Worm (Caenorhabditis elegans) whole organism, L1 larva: Measurements from ENCODE around the gene mdt-4.

Experiments used
- C34B4.2 ChIP-seq: sonication (generic microtip); optimal IDR thresholded peaks from 2 replicates; lab custom pipeline; 2017; ENCODE audit warnings: mild to moderate bottlenecking, missing genetic modification characterization, missing compliant biosample characterization
- Y116A8C.19 ChIP-seq: sonication (generic microtip); optimal IDR thresholded peaks from 2 replicates; lab custom pipeline; 2016; ENCODE audit warnings: missing compliant biosample characterization, missing genetic modification characterization, borderline replicate concordance
- ama-1 ChIP-seq: fragments of 150-350 bp; optimal IDR thresholded peaks from 2 replicates; lab custom pipeline; 2014
- ceh-8 ChIP-seq: fragments of 200-800 bp; sonication (Bioruptor generic); optimal IDR thresholded peaks from 2 replicates; lab custom pipeline; 2018; ENCODE audit warnings: mild to moderate bottlenecking, missing genetic modification characterization, moderate library complexity, missing compliant biosample characterization
- dpl-1 ChIP-seq, 3 experiments: fragments of 150-350 bp in 2 of 3; sonication (generic microtip) in 1 of 3; optimal IDR thresholded peaks; 2 replicates each; lab custom pipeline; 2014 to 2017; ENCODE audit warnings: missing biosample characterization in 3 of 3, missing genetic modification characterization in 3 of 3, missing genetic modification reagents in 3 of 3
- dsc-1 ChIP-seq: sonication (generic microtip); optimal IDR thresholded peaks from 2 replicates; lab custom pipeline; 2016; ENCODE audit warnings: mild to moderate bottlenecking, missing genetic modification characterization, missing compliant biosample characterization
- efl-1 ChIP-seq, 4 experiments: fragments of 150-350 bp; optimal IDR thresholded peaks in 3 of 4; peaks in 1 of 4; 1 replicate in 1 of 4; 2 replicates in 3 of 4; lab custom pipeline; 2014; ENCODE audit warnings: missing biosample characterization in 2 of 4, missing genetic modification characterization in 2 of 4, missing genetic modification reagents in 2 of 4
- efl-3 ChIP-seq: fragments of 200-800 bp; sonication (Bioruptor generic); optimal IDR thresholded peaks from 2 replicates; lab custom pipeline; 2018; ENCODE audit warnings: mild to moderate bottlenecking, missing genetic modification characterization, missing compliant biosample characterization
- elt-2 ChIP-seq: sonication (generic microtip); optimal IDR thresholded peaks from 2 replicates; lab custom pipeline; 2016; ENCODE audit warnings: missing genetic modification characterization, mild to moderate bottlenecking, inconsistent platforms, missing compliant biosample characterization, missing genetic modification reagents
- ets-5 ChIP-seq: fragments of 200-800 bp; sonication (Bioruptor generic); IDR thresholded peaks from 2 replicates; pipeline ENCODE4 v1.3.6; 2022; ENCODE audit warnings: missing genetic modification characterization, missing compliant biosample characterization
- fkh-4 ChIP-seq: sonication (generic microtip); optimal IDR thresholded peaks from 2 replicates; lab custom pipeline; 2016; ENCODE audit warnings: missing compliant biosample characterization, missing genetic modification characterization, borderline replicate concordance
- fos-1 ChIP-seq: fragments of 150-350 bp; optimal IDR thresholded peaks from 2 replicates; lab custom pipeline; 2014; ENCODE audit warnings: missing biosample characterization, missing genetic modification characterization
- grh-1 ChIP-seq: fragments of 200-800 bp; sonication (Bioruptor generic); IDR thresholded peaks from 2 replicates; pipeline ENCODE4 v1.3.6; 2022; ENCODE audit warnings: missing genetic modification reagents, missing genetic modification characterization, missing compliant biosample characterization
- hpl-2 ChIP-seq: fragments of 150-350 bp; optimal IDR thresholded peaks from 2 replicates; lab custom pipeline; 2014; ENCODE audit warnings: missing biosample characterization, missing genetic modification reagents, missing genetic modification characterization
- isw-1 ChIP-seq: fragments of 200-800 bp; sonication (Bioruptor generic); IDR thresholded peaks from 2 replicates; pipeline ENCODE4 v1.3.6; 2022; ENCODE audit warnings: missing genetic modification characterization, missing compliant biosample characterization
- jun-1 ChIP-seq: fragments of 150-350 bp; optimal IDR thresholded peaks from 2 replicates; lab custom pipeline; 2014; ENCODE audit warnings: missing biosample characterization, missing genetic modification reagents, missing genetic modification characterization
- lin-14 ChIP-seq: fragments of 200-800 bp; sonication (Bioruptor generic); optimal IDR thresholded peaks from 2 replicates; lab custom pipeline; 2018; ENCODE audit warnings: mild to moderate bottlenecking, missing genetic modification characterization, moderate library complexity, missing compliant biosample characterization
- lin-15B ChIP-seq: fragments of 150-350 bp; sonication (generic microtip); optimal IDR thresholded peaks from 3 replicates; lab custom pipeline; 2014; ENCODE audit warnings: missing biosample characterization, missing genetic modification characterization
- lin-35 ChIP-seq, 2 experiments: fragments of 150-350 bp; optimal IDR thresholded peaks; 2 replicates each; lab custom pipeline; 2014; ENCODE audit warnings: missing biosample characterization in 2 of 2, missing genetic modification characterization in 2 of 2, missing genetic modification reagents in 2 of 2
- lin-39 ChIP-seq: fragments of 150-350 bp; optimal IDR thresholded peaks from 2 replicates; lab custom pipeline; 2014; ENCODE audit warnings: missing biosample characterization, missing genetic modification reagents, missing genetic modification characterization
- lir-3 ChIP-seq: sonication (generic microtip); optimal IDR thresholded peaks from 2 replicates; lab custom pipeline; 2016; ENCODE audit warnings: mild to moderate bottlenecking, missing genetic modification characterization, moderate library complexity, missing compliant biosample characterization; ENCODE audit not compliant: poor library complexity
- mdl-1 ChIP-seq, 2 experiments: fragments of 150-350 bp; optimal IDR thresholded peaks; 2 replicates each; lab custom pipeline; 2014 to 2017; ENCODE audit warnings: missing biosample characterization in 2 of 2, missing genetic modification characterization in 2 of 2, inconsistent platforms in 1 of 2
- mef-2 ChIP-seq: fragments of 150-350 bp; optimal IDR thresholded peaks from 2 replicates; lab custom pipeline; 2014; ENCODE audit warnings: missing biosample characterization, missing genetic modification characterization
- mep-1 ChIP-seq: fragments of 150-350 bp; optimal IDR thresholded peaks from 2 replicates; lab custom pipeline; 2014; ENCODE audit warnings: missing biosample characterization, missing genetic modification characterization
- nhr-12 ChIP-seq: sonication (generic microtip); optimal IDR thresholded peaks from 2 replicates; lab custom pipeline; 2017; ENCODE audit warnings: missing biosample characterization, missing genetic modification characterization
- nhr-19 ChIP-seq: fragments of 200-800 bp; sonication (Bioruptor generic); conservative IDR thresholded peaks from 2 replicates; pipeline ENCODE4 v1.3.6; 2022; ENCODE audit warnings: missing genetic modification characterization, missing compliant biosample characterization
- nhr-20 ChIP-seq: sonication (generic microtip); optimal IDR thresholded peaks from 2 replicates; lab custom pipeline; 2016; ENCODE audit warnings: mild to moderate bottlenecking, missing genetic modification characterization, missing compliant biosample characterization
- nhr-47 ChIP-seq: sonication (generic microtip); optimal IDR thresholded peaks from 2 replicates; lab custom pipeline; 2016; ENCODE audit warnings: mild to moderate bottlenecking, missing genetic modification characterization, moderate library complexity, missing compliant biosample characterization
- nhr-76 ChIP-seq: sonication (generic microtip); optimal IDR thresholded peaks from 2 replicates; lab custom pipeline; 2017; ENCODE audit warnings: missing biosample characterization, missing genetic modification characterization
- nhr-85 ChIP-seq: sonication (generic microtip); peaks from one replicate; lab custom pipeline; 2016; ENCODE audit warnings: missing genetic modification characterization, inconsistent platforms, missing compliant biosample characterization
- pag-3 ChIP-seq: sonication (generic microtip); optimal IDR thresholded peaks from 2 replicates; lab custom pipeline; 2017; ENCODE audit warnings: missing genetic modification characterization, mild to moderate bottlenecking, missing compliant biosample characterization, antibody characterized with exemption, borderline replicate concordance; ENCODE audit not compliant: insufficient read depth
- pax-3 ChIP-seq: fragments of 200-800 bp; sonication (Bioruptor generic); optimal IDR thresholded peaks from 2 replicates; lab custom pipeline; 2018; ENCODE audit warnings: mild to moderate bottlenecking, missing genetic modification characterization, moderate library complexity, missing compliant biosample characterization
- pqm-1 ChIP-seq: sonication (generic microtip); optimal IDR thresholded peaks from 3 replicates; lab custom pipeline; 2017; ENCODE audit warnings: missing biosample characterization, missing genetic modification characterization
- skn-1 ChIP-seq: fragments of 150-350 bp; optimal IDR thresholded peaks from 2 replicates; lab custom pipeline; 2014; ENCODE audit warnings: missing biosample characterization, missing genetic modification characterization
- swsn-7 ChIP-seq: sonication (generic microtip); optimal IDR thresholded peaks from 2 replicates; lab custom pipeline; 2016; ENCODE audit warnings: missing genetic modification characterization, missing compliant biosample characterization
- tbx-2 ChIP-seq: sonication (generic microtip); optimal IDR thresholded peaks from 2 replicates; lab custom pipeline; 2016; ENCODE audit warnings: missing genetic modification characterization, missing compliant biosample characterization
- unc-62 ChIP-seq: fragments of 150-350 bp; optimal IDR thresholded peaks from 2 replicates; lab custom pipeline; 2014; ENCODE audit warnings: missing biosample characterization, missing genetic modification reagents, missing genetic modification characterization
- unc-86 ChIP-seq: sonication (generic microtip); optimal IDR thresholded peaks from 2 replicates; lab custom pipeline; 2016; ENCODE audit warnings: missing genetic modification characterization, missing compliant biosample characterization
- vab-15 ChIP-seq: sonication (generic microtip); optimal IDR thresholded peaks from 2 replicates; lab custom pipeline; 2017; ENCODE audit warnings: missing genotype, mild to moderate bottlenecking, missing genetic modification characterization, missing compliant biosample characterization
- xbp-1 ChIP-seq: sonication (generic microtip); optimal IDR thresholded peaks from 2 replicates; lab custom pipeline; 2016; ENCODE audit warnings: missing genetic modification characterization, missing compliant biosample characterization
- ztf-11 ChIP-seq, 2 experiments: sonication (generic microtip); optimal IDR thresholded peaks; 2 replicates each; lab custom pipeline; 2016 to 2017; ENCODE audit warnings: missing genetic modification characterization in 2 of 2, missing biosample characterization in 1 of 2, missing compliant biosample characterization in 1 of 2
- ztf-4 ChIP-seq: fragments of 150-350 bp; optimal IDR thresholded peaks from 2 replicates; lab custom pipeline; 2014; ENCODE audit warnings: missing biosample characterization, missing genetic modification characterization

mdt-4 gene

DNA sequence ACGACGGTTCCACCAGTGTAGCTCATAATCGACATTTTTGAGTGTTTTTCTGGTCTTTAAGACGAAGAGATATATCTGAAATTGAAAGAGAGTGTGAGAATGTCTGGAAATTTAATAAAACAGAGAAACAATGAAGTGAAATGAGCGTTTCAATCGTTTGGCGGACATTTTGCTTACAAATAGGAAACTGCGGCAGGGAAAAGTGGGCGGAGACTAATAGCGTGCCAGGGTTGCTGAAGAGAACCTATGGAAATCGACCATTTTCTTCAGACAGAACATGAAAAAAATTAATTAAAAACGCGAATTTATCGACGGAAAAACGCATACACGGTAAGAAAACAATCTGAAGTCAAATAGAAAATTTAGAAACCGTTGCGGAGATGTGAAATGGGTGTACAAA is 11.6 kb upstream of the mdt-4 start, which contains the start of gene pbs-3 (continued):
- no peak for TF ChIP-seq C34B4.2 (tag; lab: Kevin White, UChicago)
- TF ChIP-seq Y116A8C.19 (tag; lab: Kevin White, UChicago): no peak
- no peak for TF ChIP-seq ets-5 (GFP tag; lab: Robert Waterston, UW)
- TF ChIP-seq ztf-4: no peak
- no peak for TF ChIP-seq fkh-4 (tag; lab: Kevin White, UChicago)
- TF ChIP-seq pax-3: no peak
- peak; percentile 97 for TF ChIP-seq skn-1 (tag; lab: Kevin White, UChicago)
- no peak for TF ChIP-seq pag-3 (tag; lab: Kevin White, UChicago)
- TF ChIP-seq hpl-2 (GFP tag; lab: Kevin White, UChicago): peak; percentile 19
- TF ChIP-seq jun-1 (tag; lab: Kevin White, UChicago): peak; percentile 2
- peak; percentile 71 to 73 for TF ChIP-seq efl-1 (optimal IDR thresholded peaks at IDR 0.05; lab: Kevin White, UChicago)
- peak; percentile 65 to 94 for TF ChIP-seq efl-1 (GFP tag; optimal IDR thresholded peaks at IDR 0.05 in 1 of 2; lab: Kevin White, UChicago)
- peak; percentile 63 to 76 (median 68) for TF ChIP-seq dpl-1 (GFP tag; optimal IDR thresholded peaks at IDR 0.05; lab: Kevin White, UChicago)
- peak in 1 of 2 experiments; percentile 57 for TF ChIP-seq ztf-11 (tag; optimal IDR thresholded peaks at IDR 0.05; lab: Kevin White, UChicago)
- TF ChIP-seq lin-39: no peak
- TF ChIP-seq mdl-1 (tag; optimal IDR thresholded peaks at IDR 0.05; lab: Kevin White, UChicago): no peak
- TF ChIP-seq lin-15B (tag; lab: Kevin White, UChicago): peak; percentile 48
- peak; percentile 59 to 86 for TF ChIP-seq lin-35 (GFP tag; optimal IDR thresholded peaks at IDR 0.05; lab: Kevin White, UChicago)
- TF ChIP-seq nhr-47 (tag; lab: Kevin White, UChicago): peak; percentile 53
- TF ChIP-seq nhr-20 (tag; lab: Kevin White, UChicago): peak; percentile 49
- TF ChIP-seq fos-1 (tag; lab: Kevin White, UChicago): no peak
- 0 out of 2 replicates have a peak, but pooled peaks have one; percentile 5 for TF ChIP-seq nhr-19 (GFP tag; lab: Robert Waterston, UW)
- TF ChIP-seq isw-1 (GFP tag; lab: Robert Waterston, UW): peak; percentile 17
- TF ChIP-seq pqm-1 (tag; lab: Kevin White, UChicago): no peak
- TF ChIP-seq nhr-76 (tag; lab: Kevin White, UChicago): no peak
- no peak for TF ChIP-seq unc-62 (GFP tag; lab: Kevin White, UChicago)
- TF ChIP-seq swsn-7: peak; percentile 37
- TF ChIP-seq xbp-1 (tag; lab: Kevin White, UChicago): peak; percentile 41
- TF ChIP-seq grh-1 (GFP tag; lab: Robert Waterston, UW): no peak
- TF ChIP-seq lin-14 (GFP tag; lab: Kevin White, UChicago): peak; percentile 53

ce11 chrII:4954099-4954959 is 10.6 kb upstream of the mdt-4 start:
- TF ChIP-seq unc-86 (tag; lab: Kevin White, UChicago): no peak
- no peak for TF ChIP-seq nhr-12
- TF ChIP-seq nhr-85 (tag; lab: Kevin White, UChicago): peak; percentile 59
- peak; percentile 32 for TF ChIP-seq dsc-1
- no peak for TF ChIP-seq lir-3 (tag; lab: Kevin White, UChicago)

DNA sequence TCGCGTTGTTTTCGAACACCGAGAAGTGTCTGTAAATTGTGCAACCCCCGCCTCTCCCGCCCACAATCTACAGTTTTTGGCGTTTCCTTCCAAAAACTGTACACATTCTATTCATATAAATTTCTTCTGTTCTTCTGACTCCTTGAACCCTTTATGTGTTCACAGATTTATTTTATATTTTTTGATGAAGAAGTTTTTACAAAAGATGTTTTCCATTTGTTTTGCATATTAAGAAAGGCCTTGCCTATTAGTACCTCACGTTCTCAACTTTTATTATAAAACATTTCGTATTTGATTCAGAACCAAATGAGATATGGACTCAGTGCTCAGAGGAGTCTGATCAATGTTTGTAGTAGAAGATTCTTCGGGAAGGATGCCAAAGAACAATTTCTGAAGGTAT is 9.5 kb upstream of the mdt-4 start, which contains the start of gene ndx-3:
Gene ndx-3 (plus strand): TSS at position 301 of the 400 bp plus-strand sequence.
- no peak for TF ChIP-seq vab-15 (tag; lab: Kevin White, UChicago)
- no peak for TF ChIP-seq ama-1 (lab: Kevin White, UChicago)
- TF ChIP-seq fkh-4 (tag; lab: Kevin White, UChicago): no peak
- no peak for TF ChIP-seq ceh-8 (GFP tag; lab: Kevin White, UChicago)
- TF ChIP-seq tbx-2 (tag; lab: Kevin White, UChicago): no peak
- no peak for TF ChIP-seq mep-1 (tag; lab: Kevin White, UChicago)
- no peak for TF ChIP-seq unc-86 (tag; lab: Kevin White, UChicago)
- no peak for TF ChIP-seq efl-3
- TF ChIP-seq lin-35 (GFP tag; optimal IDR thresholded peaks at IDR 0.05; lab: Kevin White, UChicago): no peak
- TF ChIP-seq mef-2 (tag; lab: Kevin White, UChicago): no peak
- TF ChIP-seq elt-2: no peak
